Worm (Caenorhabditis elegans) whole organism, young adult: Measurements from ENCODE around the gene F59A1.16.

Experiments used
- C06A6.2 ChIP-seq: fragments of 200-800 bp; sonication (Bioruptor generic); conservative IDR thresholded peaks from 2 replicates; pipeline ENCODE4 v1.3.6; 2022; ENCODE audit warnings: missing genetic modification characterization, missing compliant biosample characterization
- F49E8.2 ChIP-seq: sonication (generic microtip); optimal IDR thresholded peaks from 3 replicates; lab custom pipeline; 2017; ENCODE audit warnings: missing genetic modification characterization, mild to moderate bottlenecking, missing compliant biosample characterization, antibody characterized with exemption, moderate library complexity; ENCODE audit not compliant: insufficient read depth
- ets-4 ChIP-seq: fragments of 200-800 bp; sonication (Bioruptor generic); optimal IDR thresholded peaks from 2 replicates; lab custom pipeline; 2018; ENCODE audit warnings: mild to moderate bottlenecking, missing genetic modification characterization, missing compliant biosample characterization
- hlh-12 ChIP-seq: sonication (generic microtip); optimal IDR thresholded peaks from 2 replicates; lab custom pipeline; 2016; ENCODE audit warnings: missing genetic modification characterization, missing compliant biosample characterization
- madf-6 ChIP-seq: fragments of 200-800 bp; sonication (Bioruptor generic); IDR thresholded peaks from 2 replicates; pipeline ENCODE4 v1.3.6; 2022; ENCODE audit warnings: missing genetic modification reagents, missing genetic modification characterization, missing compliant biosample characterization
- mcd-1 ChIP-seq: fragments of 200-800 bp; sonication (Bioruptor generic); IDR thresholded peaks from 2 replicates; pipeline ENCODE4 v1.3.6; 2022; ENCODE audit warnings: missing genetic modification reagents, missing genetic modification characterization, missing compliant biosample characterization
- tbx-9 ChIP-seq: sonication (generic microtip); optimal IDR thresholded peaks from 2 replicates; lab custom pipeline; 2016; ENCODE audit warnings: borderline replicate concordance, missing genetic modification characterization, inconsistent platforms, missing compliant biosample characterization

- TF ChIP-seq C06A6.2 (GFP tag; lab: Robert Waterston, UW) (no peak), F49E8.2 (tag; lab: Kevin White, UChicago) (no peak), tbx-9 (tag; lab: Kevin White, UChicago) (no peak), ets-4 (GFP tag; lab: Kevin White, UChicago) (no peak), madf-6 (GFP tag; lab: Robert Waterston, UW) (no peak), hlh-12 (tag; lab: Kevin White, UChicago) (no peak), mcd-1 (GFP tag; lab: Robert Waterston, UW) (no peak)
Observed at ce11 chrV:17683290-17683689, 1.5 kb downstream of the F59A1.16 start.
